Fruit fly (Drosophila melanogaster) whole organism, embryonic: ENCODE results near the gene IA-2.

Experiments used
- Abd-B ChIP-seq: fragments of 200-800 bp; sonication (Bioruptor generic); optimal IDR thresholded peaks from 2 replicates; lab custom pipeline; 2018; ENCODE audit warnings: missing biosample characterization, mild to moderate bottlenecking, missing genetic modification characterization, moderate library complexity
- Asciz ChIP-seq: fragments of 200-800 bp; sonication (Bioruptor generic); optimal IDR thresholded peaks from 2 replicates; lab custom pipeline; 2017; ENCODE audit warnings: missing biosample characterization, mild to moderate bottlenecking, missing genetic modification characterization, missing genetic modification reagents
- B-H1 ChIP-seq: fragments of 200-800 bp; sonication (Bioruptor generic); IDR thresholded peaks from 3 replicates; pipeline ENCODE4 v1.3.6; 2022; ENCODE audit warnings: missing biosample characterization, missing genetic modification characterization
- CG11456 ChIP-seq: fragments of 200-800 bp; sonication (Bioruptor generic); IDR thresholded peaks from 3 replicates; pipeline ENCODE4 v1.3.6; 2022; ENCODE audit warnings: missing biosample characterization, missing genetic modification characterization
- CG11504 ChIP-seq: fragments of 200-800 bp; sonication (Bioruptor generic); optimal IDR thresholded peaks from 3 replicates; lab custom pipeline; 2019; ENCODE audit warnings: missing biosample characterization, mild to moderate bottlenecking, missing genetic modification characterization, moderate library complexity
- CG13424 ChIP-seq: fragments of 200-800 bp; sonication (Bioruptor generic); optimal IDR thresholded peaks from 2 replicates; lab custom pipeline; 2019; ENCODE audit warnings: missing biosample characterization, mild to moderate bottlenecking, missing genetic modification characterization, moderate library complexity
- CG14441 ChIP-seq: fragments of 200-800 bp; sonication (Bioruptor generic); IDR thresholded peaks from 2 replicates; pipeline ENCODE4 v1.3.6; 2022; ENCODE audit warnings: missing biosample characterization, missing genetic modification characterization
- CG14965 ChIP-seq: fragments of 200-800 bp; sonication (Bioruptor generic); optimal IDR thresholded peaks from 2 replicates; lab custom pipeline; 2016; ENCODE audit warnings: missing biosample characterization, missing genetic modification characterization, borderline replicate concordance
- CG15073 ChIP-seq: fragments of 200-800 bp; sonication (Bioruptor generic); optimal IDR thresholded peaks from 2 replicates; lab custom pipeline; 2016; ENCODE audit warnings: missing biosample characterization, missing genetic modification characterization
- CG15696 ChIP-seq: fragments of 200-800 bp; sonication (Bioruptor generic); optimal IDR thresholded peaks from 2 replicates; lab custom pipeline; 2019; ENCODE audit warnings: missing biosample characterization, mild to moderate bottlenecking, missing genetic modification characterization, moderate library complexity
- CG16863 ChIP-seq: fragments of 200-800 bp; sonication (Bioruptor generic); optimal IDR thresholded peaks from 3 replicates; lab custom pipeline; 2016; ENCODE audit warnings: missing biosample characterization, missing genetic modification characterization
- CG17568 ChIP-seq: fragments of 200-800 bp; sonication (Bioruptor generic); optimal IDR thresholded peaks from 2 replicates; lab custom pipeline; 2018; ENCODE audit warnings: missing biosample characterization, mild to moderate bottlenecking, missing genetic modification characterization, moderate library complexity
- CG18599 ChIP-seq: fragments of 200-800 bp; sonication (Bioruptor generic); optimal IDR thresholded peaks from 3 replicates; lab custom pipeline; 2017; ENCODE audit warnings: missing biosample characterization, missing genetic modification characterization, mild to moderate bottlenecking, moderate library complexity, missing genetic modification reagents
- CG3065 ChIP-seq: fragments of 200-800 bp; sonication (Bioruptor generic); optimal IDR thresholded peaks from 2 replicates; lab custom pipeline; 2016; ENCODE audit warnings: missing biosample characterization, missing genetic modification characterization
- CG4360 ChIP-seq: fragments of 200-800 bp; sonication (Bioruptor generic); IDR thresholded peaks from 2 replicates; pipeline ENCODE4 v1.3.6; 2022; ENCODE audit warnings: missing biosample characterization, missing genetic modification characterization
- CG6683 ChIP-seq: fragments of 200-800 bp; sonication (Bioruptor generic); optimal IDR thresholded peaks from 2 replicates; lab custom pipeline; 2017; ENCODE audit warnings: missing biosample characterization, mild to moderate bottlenecking, missing genetic modification characterization, missing genetic modification reagents
- CG8089 ChIP-seq: fragments of 200-800 bp; sonication (Bioruptor generic); optimal IDR thresholded peaks from 3 replicates; lab custom pipeline; 2016; ENCODE audit warnings: missing biosample characterization, missing genetic modification characterization
- CG8765 ChIP-seq: fragments of 200-800 bp; sonication (Bioruptor generic); IDR thresholded peaks from 2 replicates; pipeline ENCODE4 v1.3.6; 2022; ENCODE audit warnings: missing biosample characterization, missing genetic modification characterization
- CG9797 ChIP-seq: fragments of 200-800 bp; sonication (Bioruptor generic); optimal IDR thresholded peaks from 3 replicates; lab custom pipeline; 2018; ENCODE audit warnings: missing biosample characterization, mild to moderate bottlenecking, missing genetic modification characterization
- CTCF ChIP-seq: fragments of 200-800 bp; sonication (Bioruptor generic); optimal IDR thresholded peaks from 2 replicates; lab custom pipeline; 2017; ENCODE audit warnings: missing biosample characterization, mild to moderate bottlenecking, missing genetic modification characterization, moderate library complexity
- CrebB ChIP-seq: fragments of 200-800 bp; sonication (Bioruptor generic); optimal IDR thresholded peaks from 3 replicates; lab custom pipeline; 2018; ENCODE audit warnings: missing biosample characterization, mild to moderate bottlenecking, missing genetic modification characterization
- D19A ChIP-seq: fragments of 200-800 bp; optimal IDR thresholded peaks from 3 replicates; lab custom pipeline; 2019; ENCODE audit warnings: missing biosample characterization, mild to moderate bottlenecking, missing genetic modification characterization, moderate library complexity
- Dad ChIP-seq: fragments of 200-800 bp; sonication (Bioruptor generic); optimal IDR thresholded peaks from 3 replicates; lab custom pipeline; 2016; ENCODE audit warnings: missing biosample characterization, missing genetic modification characterization
- Doc3 ChIP-seq: fragments of 200-800 bp; sonication (Bioruptor generic); IDR thresholded peaks from 3 replicates; pipeline ENCODE4 v1.3.6; 2022; ENCODE audit warnings: missing biosample characterization, missing genetic modification characterization; ENCODE audit not compliant: partially characterized antibody
- Fer1 ChIP-seq: fragments of 200-800 bp; sonication (Bioruptor generic); optimal IDR thresholded peaks from 2 replicates; lab custom pipeline; 2017; ENCODE audit warnings: missing biosample characterization, mild to moderate bottlenecking, missing genetic modification characterization
- Fer3 ChIP-seq: fragments of 200-800 bp; sonication (Bioruptor generic); optimal IDR thresholded peaks from 2 replicates; lab custom pipeline; 2018; ENCODE audit warnings: missing biosample characterization, mild to moderate bottlenecking, missing genetic modification characterization, moderate library complexity
- HLHmδ ChIP-seq: fragments of 200-800 bp; sonication (Bioruptor generic); optimal IDR thresholded peaks from 2 replicates; lab custom pipeline; 2018; ENCODE audit warnings: missing biosample characterization, mild to moderate bottlenecking, missing genetic modification characterization, moderate library complexity
- Hand ChIP-seq: fragments of 200-800 bp; sonication (Bioruptor generic); optimal IDR thresholded peaks from 2 replicates; lab custom pipeline; 2017; ENCODE audit warnings: mild to moderate bottlenecking, missing biosample characterization, missing genetic modification reagents, missing genetic modification characterization
- HmgD ChIP-seq: fragments of 200-800 bp; sonication (Bioruptor generic); optimal IDR thresholded peaks from 3 replicates; lab custom pipeline; 2016; ENCODE audit warnings: missing biosample characterization, missing genetic modification characterization
- HmgZ ChIP-seq: fragments of 200-800 bp; sonication (Bioruptor generic); optimal IDR thresholded peaks from 2 replicates; lab custom pipeline; 2018; ENCODE audit warnings: missing biosample characterization, mild to moderate bottlenecking, missing genetic modification characterization
- Hr78 ChIP-seq, 2 experiments: fragments of 200-800 bp in 1 of 2; fragments of >200 bp in 1 of 2; sonication (Bioruptor generic) in 1 of 2; optimal IDR thresholded peaks; 2 replicates each; lab custom pipeline; 2017 to 2019; ENCODE audit warnings: missing biosample characterization in 2 of 2, missing genetic modification characterization in 2 of 2, mild to moderate bottlenecking in 1 of 2, moderate library complexity in 1 of 2
- Lhr ChIP-seq: fragments of 200-800 bp; sonication (Bioruptor generic); optimal IDR thresholded peaks from 3 replicates; lab custom pipeline; 2017; ENCODE audit warnings: mild to moderate bottlenecking, missing biosample characterization, missing genetic modification reagents, missing genetic modification characterization
- NfI ChIP-seq: fragments of 200-800 bp; sonication (Bioruptor generic); optimal IDR thresholded peaks from 3 replicates; lab custom pipeline; 2018; ENCODE audit warnings: missing biosample characterization, mild to moderate bottlenecking, missing genetic modification characterization, moderate library complexity
- Sin3A ChIP-seq: fragments of >200 bp; optimal IDR thresholded peaks from 2 replicates; lab custom pipeline; 2018
- Six4 ChIP-seq: fragments of 200-800 bp; sonication (Bioruptor generic); optimal IDR thresholded peaks from 2 replicates; lab custom pipeline; 2016; ENCODE audit warnings: missing biosample characterization, missing genetic modification characterization
- Sox102F ChIP-seq: fragments of 200-800 bp; sonication (Bioruptor generic); optimal IDR thresholded peaks from 2 replicates; lab custom pipeline; 2018; ENCODE audit warnings: missing biosample characterization, mild to moderate bottlenecking, missing genetic modification characterization, moderate library complexity
- Spps ChIP-seq: fragments of 200-800 bp; sonication (Bioruptor generic); optimal IDR thresholded peaks from 2 replicates; lab custom pipeline; 2018; ENCODE audit warnings: missing biosample characterization, mild to moderate bottlenecking, missing genetic modification characterization
- Sry-β ChIP-seq: fragments of 200-800 bp; sonication (Bioruptor generic); optimal IDR thresholded peaks from 2 replicates; lab custom pipeline; 2018; ENCODE audit warnings: missing biosample characterization, mild to moderate bottlenecking, missing genetic modification characterization, moderate library complexity
- bcd ChIP-seq: fragments of 200-800 bp; sonication (Bioruptor generic); optimal IDR thresholded peaks from 2 replicates; lab custom pipeline; 2017; ENCODE audit warnings: missing biosample characterization, mild to moderate bottlenecking, missing genetic modification characterization
- bsh ChIP-seq, 2 experiments: fragments of 200-800 bp; sonication (Bioruptor generic); optimal IDR thresholded peaks; 2 replicates each; lab custom pipeline; 2017 to 2018; ENCODE audit warnings: mild to moderate bottlenecking in 2 of 2, missing biosample characterization in 2 of 2, missing genetic modification characterization in 2 of 2, moderate library complexity in 1 of 2
- chn ChIP-seq: fragments of 200-800 bp; sonication (Bioruptor generic); optimal IDR thresholded peaks from 2 replicates; lab custom pipeline; 2016; ENCODE audit warnings: missing biosample characterization, missing genetic modification characterization
- dm ChIP-seq: fragments of 200-800 bp; sonication (Bioruptor generic); optimal IDR thresholded peaks from 3 replicates; lab custom pipeline; 2016; ENCODE audit warnings: missing biosample characterization, missing genetic modification characterization
- fd3F ChIP-seq: fragments of 200-800 bp; sonication (Bioruptor generic); optimal IDR thresholded peaks from 2 replicates; lab custom pipeline; 2018; ENCODE audit warnings: missing biosample characterization, mild to moderate bottlenecking, missing genetic modification characterization, moderate library complexity
- gcm ChIP-seq: fragments of 200-800 bp; sonication (Bioruptor generic); optimal IDR thresholded peaks from 2 replicates; lab custom pipeline; 2019; ENCODE audit warnings: missing biosample characterization, mild to moderate bottlenecking, missing genetic modification characterization, moderate library complexity
- gt ChIP-seq: fragments of 200-800 bp; sonication (Bioruptor generic); IDR thresholded peaks from 2 replicates; pipeline ENCODE4 v1.3.6; 2022; ENCODE audit warnings: missing biosample characterization, missing genetic modification characterization
- pfk ChIP-seq: fragments of 200-800 bp; sonication (Bioruptor generic); optimal IDR thresholded peaks from 2 replicates; lab custom pipeline; 2018; ENCODE audit warnings: missing biosample characterization, mild to moderate bottlenecking, missing genetic modification characterization, moderate library complexity
- phol ChIP-seq: fragments of 200-800 bp; sonication (Bioruptor generic); optimal IDR thresholded peaks from 3 replicates; lab custom pipeline; 2018; ENCODE audit warnings: missing biosample characterization, mild to moderate bottlenecking, missing genetic modification characterization, moderate library complexity
- psq ChIP-seq: fragments of 200-800 bp; sonication (Bioruptor generic); optimal IDR thresholded peaks from 2 replicates; lab custom pipeline; 2017; ENCODE audit warnings: missing biosample characterization, missing genetic modification characterization
- pzg ChIP-seq: fragments of 200-800 bp; sonication (Bioruptor generic); optimal IDR thresholded peaks from 3 replicates; lab custom pipeline; 2018; ENCODE audit warnings: missing biosample characterization, mild to moderate bottlenecking, missing genetic modification characterization, moderate library complexity
- run ChIP-seq: fragments of 200-800 bp; sonication (Bioruptor generic); optimal IDR thresholded peaks from 3 replicates; lab custom pipeline; 2018; ENCODE audit warnings: missing biosample characterization, mild to moderate bottlenecking, missing genetic modification characterization
- sens ChIP-seq: fragments of 200-800 bp; sonication (Bioruptor generic); peaks from one replicate; lab custom pipeline; 2016; ENCODE audit warnings: missing biosample characterization, missing genetic modification characterization
- slbo ChIP-seq: fragments of 200-800 bp; sonication (Bioruptor generic); IDR thresholded peaks from 2 replicates; pipeline ENCODE4 v1.3.6; 2022; ENCODE audit warnings: missing biosample characterization, missing genetic modification characterization

IA-2 gene

DNA sequence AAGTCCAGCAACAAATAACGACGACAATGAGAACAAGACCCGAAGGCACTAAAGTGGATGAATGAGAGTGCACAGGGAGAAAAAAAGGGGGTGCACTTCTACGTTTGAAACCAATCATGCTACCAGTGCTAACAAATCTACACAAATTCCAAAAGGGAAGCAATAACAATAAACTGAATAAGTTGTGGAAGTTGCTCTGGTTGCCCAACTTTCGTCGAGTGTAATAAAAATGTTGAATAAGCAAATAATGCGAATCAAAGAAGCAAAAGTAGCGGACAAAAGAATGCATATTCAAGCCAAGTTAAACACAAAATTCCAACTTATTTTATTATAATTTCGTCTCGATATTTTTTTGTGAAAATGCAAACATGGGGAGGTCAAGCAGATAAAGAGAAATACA is 43.8 kb upstream of the IA-2 start (continued):
- TF ChIP-seq CG11504 (tag; lab: Kevin White, UChicago): no peak
- no peak for TF ChIP-seq Hr78 (GFP tag; optimal IDR thresholded peaks at IDR 0.05; lab: Kevin White, UChicago)
- TF ChIP-seq Spps (tag; lab: Kevin White, UChicago): no peak
- TF ChIP-seq Lhr (GFP tag; lab: Kevin White, UChicago): no peak
- TF ChIP-seq CrebB: no peak
- TF ChIP-seq CG17568: no peak
- TF ChIP-seq dm (GFP tag; lab: Kevin White, UChicago): no peak
- no peak for TF ChIP-seq Sry-β (GFP tag; lab: Kevin White, UChicago)
- TF ChIP-seq Sox102F (GFP tag; lab: Kevin White, UChicago): peak; percentile 16
- TF ChIP-seq D19A: no peak
- TF ChIP-seq CG15073 (GFP tag; lab: Kevin White, UChicago): no peak
- TF ChIP-seq gt (GFP tag; lab: Robert Waterston, UW): no peak
- TF ChIP-seq bsh (GFP tag; optimal IDR thresholded peaks at IDR 0.05; lab: Kevin White, UChicago): no peak
- no peak for TF ChIP-seq gcm
- no peak for TF ChIP-seq Six4
- no peak for TF ChIP-seq chn
- TF ChIP-seq Doc3: no peak
- TF ChIP-seq sens (GFP tag; lab: Kevin White, UChicago): peak; percentile 17
- TF ChIP-seq fd3F (GFP tag; lab: Kevin White, UChicago): no peak
- TF ChIP-seq CG9797 (GFP tag; lab: Kevin White, UChicago): no peak
- TF ChIP-seq CG8765 (GFP tag; lab: Robert Waterston, UW): no peak
- TF ChIP-seq NfI (GFP tag; lab: Kevin White, UChicago): no peak
- TF ChIP-seq CG14965: no peak
- TF ChIP-seq Fer3 (tag; lab: Kevin White, UChicago): no peak
- no peak for TF ChIP-seq Sin3A (lab: Kevin White, UChicago)
- no peak for TF ChIP-seq HLHmδ (GFP tag; lab: Kevin White, UChicago)
- TF ChIP-seq pfk (GFP tag; lab: Kevin White, UChicago): no peak
- no peak for TF ChIP-seq HmgZ
- no peak for TF ChIP-seq HmgD (GFP tag; lab: Kevin White, UChicago)
- no peak for TF ChIP-seq B-H1 (GFP tag; lab: Robert Waterston, UW)
- TF ChIP-seq CG11456 (GFP tag; lab: Robert Waterston, UW): no peak
- no peak for TF ChIP-seq run (tag; lab: Kevin White, UChicago)
- no peak for TF ChIP-seq psq (GFP tag; lab: Kevin White, UChicago)
- TF ChIP-seq CG4360 (GFP tag; lab: Robert Waterston, UW): no peak
- TF ChIP-seq Asciz (GFP tag; lab: Kevin White, UChicago): no peak
- no peak for TF ChIP-seq CG6683
- TF ChIP-seq phol (tag; lab: Kevin White, UChicago): no peak
- TF ChIP-seq CG16863 (GFP tag; lab: Kevin White, UChicago): no peak
- no peak for TF ChIP-seq Fer1 (GFP tag; lab: Kevin White, UChicago)
- TF ChIP-seq CG18599: peak; percentile 28
- 0 out of 2 replicates have a peak, but pooled peaks have one; percentile 15 for TF ChIP-seq CG14441 (GFP tag; lab: Robert Waterston, UW)
- TF ChIP-seq pzg (GFP tag; lab: Kevin White, UChicago): no peak
- TF ChIP-seq slbo: peak; percentile 38
- no peak for TF ChIP-seq Dad (GFP tag; lab: Kevin White, UChicago)
- no peak for TF ChIP-seq Hand (GFP tag; lab: Kevin White, UChicago)
- TF ChIP-seq CG3065 (GFP tag; lab: Kevin White, UChicago): no peak
- no peak for TF ChIP-seq CG13424 (tag; lab: Kevin White, UChicago)
- no peak for TF ChIP-seq CG8089 (GFP tag; lab: Kevin White, UChicago)
- no peak for TF ChIP-seq CG15696 (tag; lab: Kevin White, UChicago)
- no peak for TF ChIP-seq Abd-B (GFP tag; lab: Kevin White, UChicago)
- TF ChIP-seq bcd (GFP tag; lab: Kevin White, UChicago): no peak
- no peak for TF ChIP-seq CTCF (GFP tag; lab: Kevin White, UChicago)
